Fruit fly (Drosophila melanogaster) whole organism, adult: ENCODE measurements around the gene tna.

Source experiments
- cic ChIP-seq: fragments of 200-800 bp; sonication (Bioruptor generic); optimal IDR thresholded peaks from 2 replicates; lab custom pipeline; 2017; ENCODE audit warnings: missing biosample characterization, mild to moderate bottlenecking, missing genetic modification characterization, moderate library complexity
- kay ChIP-seq: fragments of 200-800 bp; sonication (Bioruptor generic); peaks from one replicate; lab custom pipeline; 2016; ENCODE audit warnings: missing biosample characterization, missing genetic modification characterization, borderline replicate concordance
- pad ChIP-seq: fragments of 200-800 bp; sonication (Bioruptor generic); optimal IDR thresholded peaks from 3 replicates; lab custom pipeline; 2017; ENCODE audit warnings: missing biosample characterization, missing genetic modification characterization, mild to moderate bottlenecking, moderate library complexity, missing genetic modification reagents

dm6 chr3L:10799988-10800387, 35.3 kb upstream of the tna start:
- TF ChIP-seq cic (no peak), kay (GFP tag; lab: Kevin White, UChicago) (no peak), pad (no peak)
